Fruit fly (Drosophila melanogaster) whole organism, embryonic: ENCODE results near the gene corto.

Experiments
- ATbp ChIP-seq: fragments of 200-800 bp; sonication (Bioruptor generic); optimal IDR thresholded peaks from 2 replicates; lab custom pipeline; 2017; ENCODE audit warnings: missing biosample characterization, mild to moderate bottlenecking, missing genetic modification characterization, missing genetic modification reagents
- CG4820 ChIP-seq: fragments of 200-800 bp; sonication (Bioruptor generic); optimal IDR thresholded peaks from 3 replicates; lab custom pipeline; 2016; ENCODE audit warnings: missing biosample characterization, missing genetic modification characterization
- CG6813 ChIP-seq: fragments of 200-800 bp; sonication (Bioruptor generic); optimal IDR thresholded peaks from 2 replicates; lab custom pipeline; 2017; ENCODE audit warnings: missing biosample characterization, missing genetic modification characterization, mild to moderate bottlenecking, moderate library complexity, missing genetic modification reagents
- E2f2 ChIP-seq: fragments of 200-800 bp; sonication (Bioruptor generic); IDR thresholded peaks from 2 replicates; pipeline ENCODE4 v1.3.6; 2022; ENCODE audit warnings: missing biosample characterization, missing genetic modification characterization
- MBD-R2 ChIP-seq: fragments of 200-800 bp; sonication (Bioruptor generic); IDR thresholded peaks from 2 replicates; pipeline ENCODE4 v1.3.6; 2022; ENCODE audit warnings: missing biosample characterization, missing genetic modification characterization
- en ChIP-seq: fragments of 200-800 bp; sonication (Bioruptor generic); optimal IDR thresholded peaks from 2 replicates; lab custom pipeline; 2016; ENCODE audit warnings: missing biosample characterization, missing genetic modification characterization
- grau ChIP-seq: fragments of 200-800 bp; optimal IDR thresholded peaks from 3 replicates; lab custom pipeline; 2019; ENCODE audit warnings: missing biosample characterization, mild to moderate bottlenecking, missing genetic modification characterization, moderate library complexity
- unc-4 ChIP-seq: fragments of 200-800 bp; sonication (Bioruptor generic); IDR thresholded peaks from 2 replicates; pipeline ENCODE4 v1.3.6; 2022; ENCODE audit warnings: missing biosample characterization, missing genetic modification characterization; ENCODE audit not compliant: partially characterized antibody
- usp ChIP-seq: fragments of >200 bp; optimal IDR thresholded peaks from 2 replicates; lab custom pipeline; 2017; ENCODE audit warnings: missing biosample characterization, missing genetic modification characterization
- wdn ChIP-seq: fragments of 200-800 bp; sonication (Bioruptor generic); IDR thresholded peaks from 2 replicates; pipeline ENCODE4 v1.3.6; 2022; ENCODE audit warnings: missing biosample characterization, missing genetic modification characterization

DNA sequence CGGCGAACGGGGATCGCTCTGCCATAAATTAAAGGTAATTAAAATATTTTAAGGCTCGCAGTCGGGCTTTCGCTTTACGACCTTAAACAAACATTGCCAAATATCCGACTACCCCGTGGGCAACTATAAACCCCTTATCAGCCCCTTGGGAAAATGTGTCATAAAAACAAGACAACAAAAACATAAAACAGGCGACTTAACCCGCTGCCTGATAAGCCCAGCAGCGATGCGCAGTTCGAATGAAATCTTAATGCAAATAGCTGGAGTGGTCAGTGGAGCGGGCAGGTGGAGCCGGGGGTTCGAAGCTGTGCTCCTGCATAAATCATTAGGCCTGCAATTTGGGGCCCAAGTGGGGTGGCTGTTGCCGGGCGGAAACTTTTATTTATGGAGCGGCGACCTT, 24.4 kb downstream of the corto start:
- TF ChIP-seq wdn (GFP tag; lab: Robert Waterston, UW) (no peak), usp (no peak), CG4820 (GFP tag; lab: Kevin White, UChicago) (no peak), CG6813 (GFP tag; lab: Kevin White, UChicago) (peak; percentile 2), MBD-R2 (GFP tag; lab: Robert Waterston, UW) (no peak), E2f2 (GFP tag; lab: Robert Waterston, UW) (no peak), en (no peak), grau (tag; lab: Kevin White, UChicago) (no peak), unc-4 (GFP tag; lab: Robert Waterston, UW) (no peak), ATbp (GFP tag; lab: Kevin White, UChicago) (no peak)
